Fruit fly (Drosophila melanogaster): ENCODE measurements around the gene CG44869.

DNA sequence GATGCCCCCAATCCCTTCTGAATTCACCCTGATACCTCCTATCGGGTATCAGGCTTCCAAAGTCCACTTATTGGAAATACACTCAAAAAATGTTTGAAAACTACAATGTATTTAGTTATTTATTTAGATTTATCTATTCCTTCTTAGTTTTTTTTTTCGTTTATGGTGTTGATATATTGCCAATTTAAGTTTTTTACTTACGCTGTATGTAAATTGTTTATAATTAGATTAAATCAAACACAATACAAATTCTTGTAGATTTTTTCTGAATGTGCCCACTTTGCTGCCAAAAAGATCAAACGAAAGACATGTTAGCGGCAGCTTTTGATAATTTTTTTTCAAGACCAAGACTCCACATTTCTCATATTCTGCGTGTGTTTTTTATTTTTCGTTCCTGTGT lies 10.6 kb downstream of the CG44869 start:
- TF ChIP-seq Abd-B (GFP tag; optimal IDR thresholded peaks at IDR 0.05) (no peak), CrebA (GFP tag; optimal IDR thresholded peaks at IDR 0.05; ENCODE audit: borderline replicate concordance) (peak; percentile 34), brk (GFP tag; optimal IDR thresholded peaks at IDR 0.05) (peak; percentile 15)
